Worm (Caenorhabditis elegans) whole organism, L4/young adult: Measurements from ENCODE around the gene fbxc-51.

Experiments used
- W03F9.2 ChIP-seq: fragments of 150-350 bp; optimal IDR thresholded peaks from 2 replicates; lab custom pipeline; 2014; ENCODE audit warnings: missing biosample characterization, missing genetic modification characterization
- dao-5 ChIP-seq: sonication (generic microtip); optimal IDR thresholded peaks from 2 replicates; lab custom pipeline; 2016; ENCODE audit warnings: missing genotype, missing genetic modification characterization, moderate library complexity, missing compliant biosample characterization
- him-1 ChIP-seq: sonication (generic microtip); optimal IDR thresholded peaks from 2 replicates; lab custom pipeline; 2016; ENCODE audit warnings: missing genotype, missing genetic modification reagents, missing genetic modification characterization, missing compliant biosample characterization

Gene fbxc-51

ce11 chrII:915780-916179 is 47.2 kb downstream of the fbxc-51 start, which contains the start of gene fbxc-29:
TSS of gene fbxc-29 (plus strand) at chrII:916080.
- no peak for TF ChIP-seq W03F9.2 (tag; lab: Kevin White, UChicago)
- TF ChIP-seq dao-5 (tag; lab: Kevin White, UChicago): no peak
- no peak for TF ChIP-seq him-1 (tag; lab: Kevin White, UChicago)

ce11 chrII:917324-917723 is 48.7 kb downstream of the fbxc-51 start, which contains the start of gene fbxc-30:
TSS of gene fbxc-30 (plus strand) at chrII:917624.
- no peak for TF ChIP-seq W03F9.2 (tag; lab: Kevin White, UChicago)
- TF ChIP-seq dao-5 (tag; lab: Kevin White, UChicago): no peak
- TF ChIP-seq him-1 (tag; lab: Kevin White, UChicago): no peak

- TF ChIP-seq dao-5 (tag; lab: Kevin White, UChicago) (no peak), him-1 (tag; lab: Kevin White, UChicago) (no peak)
Measured at ce11 chrII:920326-920725, 51.7 kb downstream of the fbxc-51 start.
